Fruit fly (Drosophila melanogaster) whole organism, pupa: ENCODE results near the gene Dbct.

ENCODE experiments used
- CG13204 ChIP-seq: fragments of 200-800 bp; sonication (Bioruptor generic); optimal IDR thresholded peaks from 2 replicates; lab custom pipeline; 2018; ENCODE audit warnings: missing biosample characterization, mild to moderate bottlenecking, missing genetic modification characterization, moderate library complexity
- CG32121 ChIP-seq: fragments of 200-800 bp; sonication (Bioruptor generic); IDR thresholded peaks from 2 replicates; pipeline ENCODE4 v1.3.6; 2022; ENCODE audit warnings: missing biosample characterization, missing genetic modification characterization
- CG4496 ChIP-seq: fragments of 200-800 bp; sonication (Bioruptor generic); IDR thresholded peaks from 3 replicates; pipeline ENCODE4 v1.3.6; 2022; ENCODE audit warnings: missing biosample characterization, missing genetic modification characterization
- CG8159 ChIP-seq: fragments of 200-800 bp; sonication (Bioruptor generic); optimal IDR thresholded peaks from 3 replicates; lab custom pipeline; 2018; ENCODE audit warnings: missing biosample characterization, mild to moderate bottlenecking, missing genetic modification characterization, moderate library complexity
- CG8301 ChIP-seq: fragments of 200-800 bp; sonication (Bioruptor generic); optimal IDR thresholded peaks from 2 replicates; lab custom pipeline; 2018; ENCODE audit warnings: missing biosample characterization, mild to moderate bottlenecking, missing genetic modification characterization
- CG9948 ChIP-seq: fragments of 200-800 bp; sonication (Bioruptor generic); optimal IDR thresholded peaks from 2 replicates; lab custom pipeline; 2018; ENCODE audit warnings: missing biosample characterization, mild to moderate bottlenecking, missing genetic modification characterization, moderate library complexity
- D1 ChIP-seq: fragments of 200-800 bp; sonication (Bioruptor generic); optimal IDR thresholded peaks from 2 replicates; lab custom pipeline; 2018; ENCODE audit warnings: missing biosample characterization, mild to moderate bottlenecking, missing genetic modification characterization, moderate library complexity
- EcR ChIP-seq: fragments of 200-800 bp; sonication (Bioruptor generic); optimal IDR thresholded peaks from 3 replicates; lab custom pipeline; 2019; ENCODE audit warnings: missing biosample characterization, missing genetic modification characterization, mild to moderate bottlenecking, moderate library complexity, missing genetic modification reagents
- Ets98B ChIP-seq: fragments of 200-800 bp; sonication (Bioruptor generic); IDR thresholded peaks from 2 replicates; pipeline ENCODE4 v1.3.6; 2022; ENCODE audit warnings: missing biosample characterization, missing genetic modification characterization
- Pif1B ChIP-seq: fragments of 200-800 bp; sonication (Bioruptor generic); optimal IDR thresholded peaks from 3 replicates; lab custom pipeline; 2016; ENCODE audit warnings: missing biosample characterization, missing genetic modification characterization
- Snoo ChIP-seq: fragments of 200-800 bp; sonication (Bioruptor generic); optimal IDR thresholded peaks from 3 replicates; lab custom pipeline; 2017; ENCODE audit warnings: missing biosample characterization, mild to moderate bottlenecking, missing genetic modification characterization, inconsistent platforms
- gl ChIP-seq: fragments of 200-800 bp; sonication (Bioruptor generic); optimal IDR thresholded peaks from 2 replicates; lab custom pipeline; 2018; ENCODE audit warnings: missing biosample characterization, mild to moderate bottlenecking, missing genetic modification characterization
- rn ChIP-seq: fragments of 200-800 bp; sonication (Bioruptor generic); IDR thresholded peaks from 2 replicates; pipeline ENCODE4 v1.3.6; 2022; ENCODE audit warnings: missing biosample characterization, missing genetic modification characterization

- peak; percentile 31; the same call in 1 of the 2 replicates for TF ChIP-seq CG32121 (GFP tag; lab: Robert Waterston, UW)
- peak; percentile 38 for TF ChIP-seq Ets98B
- peak; percentile 21; the same call in 1 of the 3 replicates for TF ChIP-seq CG4496 (GFP tag; lab: Robert Waterston, UW)
- TF ChIP-seq EcR (GFP tag; lab: Kevin White, UChicago) = no peak
- peak; percentile 80 for TF ChIP-seq CG8159 (tag; lab: Kevin White, UChicago)
- TF ChIP-seq D1 (tag; lab: Kevin White, UChicago) = peak; percentile 22
- TF ChIP-seq CG9948 (tag; lab: Kevin White, UChicago) = peak; percentile 72
- TF ChIP-seq rn (GFP tag; lab: Robert Waterston, UW) = no peak
- peak; percentile 15 for TF ChIP-seq gl (tag; lab: Kevin White, UChicago)
- TF ChIP-seq CG13204 (GFP tag; lab: Kevin White, UChicago) = peak; percentile 13
- peak; percentile 58 for TF ChIP-seq Pif1B (GFP tag; lab: Kevin White, UChicago)
- peak; percentile 61 for TF ChIP-seq Snoo (tag; lab: Kevin White, UChicago)
- peak; percentile 66 for TF ChIP-seq CG8301 (tag; lab: Kevin White, UChicago)
Measured at dm6 chrX:15084580-15085138, 1.3 kb upstream of the Dbct start, which contains the start of gene Cox17.
